Fruit fly (Drosophila melanogaster) whole organism, embryonic: ENCODE measurements around the gene Lsp1alpha.

Experiments used
- Awh ChIP-seq: fragments of 200-800 bp; sonication (Bioruptor generic); IDR thresholded peaks from 2 replicates; pipeline ENCODE4, ENCODE4 v1.3.6; 2022; ENCODE audit warnings: missing biosample characterization, missing genetic modification characterization
- BEAF-32 ChIP-seq: fragments of 200-800 bp; sonication (Bioruptor generic); optimal IDR thresholded peaks from 3 replicates; lab custom pipeline; 2017; ENCODE audit warnings: missing biosample characterization, missing genetic modification characterization, mild to moderate bottlenecking, moderate library complexity, missing genetic modification reagents
- Bgb ChIP-seq: fragments of 200-800 bp; sonication (Bioruptor generic); IDR thresholded peaks from 2 replicates; pipeline ENCODE4 v1.3.6; 2022; ENCODE audit warnings: missing biosample characterization, missing genetic modification characterization; ENCODE audit not compliant: partially characterized antibody
- Blimp-1 ChIP-seq: fragments of 200-800 bp; sonication (Bioruptor generic); optimal IDR thresholded peaks from 3 replicates; lab custom pipeline; 2018; ENCODE audit warnings: missing biosample characterization, missing genetic modification characterization, mild to moderate bottlenecking, moderate library complexity, missing genetic modification reagents
- CG10274 ChIP-seq: fragments of 200-800 bp; sonication (Bioruptor generic); optimal IDR thresholded peaks from 3 replicates; lab custom pipeline; 2017; ENCODE audit warnings: missing biosample characterization, mild to moderate bottlenecking, missing genetic modification characterization
- CG11456 ChIP-seq: fragments of 200-800 bp; sonication (Bioruptor generic); IDR thresholded peaks from 3 replicates; pipeline ENCODE4 v1.3.6; 2022; ENCODE audit warnings: missing biosample characterization, missing genetic modification characterization
- CG12299 ChIP-seq: fragments of 200-800 bp; sonication (Bioruptor generic); optimal IDR thresholded peaks from 2 replicates; lab custom pipeline; 2018; ENCODE audit warnings: missing biosample characterization, mild to moderate bottlenecking, missing genetic modification characterization
- CG15601 ChIP-seq: fragments of 200-800 bp; sonication (Bioruptor generic); optimal IDR thresholded peaks from 3 replicates; lab custom pipeline; 2019; ENCODE audit warnings: missing biosample characterization, mild to moderate bottlenecking, missing genetic modification characterization, moderate library complexity
- CG34224 ChIP-seq: fragments of 200-800 bp; sonication (Bioruptor generic); IDR thresholded peaks from 3 replicates; pipeline ENCODE4 v1.3.6; 2022; ENCODE audit warnings: missing biosample characterization, missing genetic modification characterization; ENCODE audit not compliant: partially characterized antibody
- CG42726 ChIP-seq: fragments of 200-800 bp; sonication (Bioruptor generic); IDR thresholded peaks from 2 replicates; pipeline ENCODE4 v1.3.6; 2022; ENCODE audit warnings: missing biosample characterization, missing genetic modification characterization; ENCODE audit not compliant: partially characterized antibody
- CG4328 ChIP-seq: fragments of 200-800 bp; sonication (Bioruptor generic); optimal IDR thresholded peaks from 3 replicates; lab custom pipeline; 2017; ENCODE audit warnings: missing biosample characterization, missing genetic modification reagents, missing genetic modification characterization
- CG5245 ChIP-seq: fragments of 200-800 bp; sonication (Bioruptor generic); optimal IDR thresholded peaks from 3 replicates; lab custom pipeline; 2016; ENCODE audit warnings: missing biosample characterization, missing genetic modification characterization
- CG8290 ChIP-seq, 3 experiments: fragments of 200-800 bp; sonication (Bioruptor generic); optimal IDR thresholded peaks; 2 replicates each; lab custom pipeline; 2016 to 2019; ENCODE audit warnings: missing biosample characterization in 3 of 3, missing genetic modification characterization in 3 of 3, mild to moderate bottlenecking in 2 of 3, moderate library complexity in 1 of 3
- CG8359 ChIP-seq: fragments of 200-800 bp; sonication (Bioruptor generic); optimal IDR thresholded peaks from 2 replicates; lab custom pipeline; 2017; ENCODE audit warnings: missing biosample characterization, mild to moderate bottlenecking, missing genetic modification characterization, borderline replicate concordance
- Doc3 ChIP-seq: fragments of 200-800 bp; sonication (Bioruptor generic); IDR thresholded peaks from 3 replicates; pipeline ENCODE4 v1.3.6; 2022; ENCODE audit warnings: missing biosample characterization, missing genetic modification characterization; ENCODE audit not compliant: partially characterized antibody
- Fer1 ChIP-seq: fragments of 200-800 bp; sonication (Bioruptor generic); optimal IDR thresholded peaks from 2 replicates; lab custom pipeline; 2017; ENCODE audit warnings: missing biosample characterization, mild to moderate bottlenecking, missing genetic modification characterization
- Hey ChIP-seq: fragments of 200-800 bp; sonication (Bioruptor generic); optimal IDR thresholded peaks from 3 replicates; lab custom pipeline; 2018; ENCODE audit warnings: missing biosample characterization, mild to moderate bottlenecking, missing genetic modification characterization
- Jarid2 ChIP-seq: fragments of 200-800 bp; sonication (Bioruptor generic); optimal IDR thresholded peaks from 3 replicates; lab custom pipeline; 2017; ENCODE audit warnings: mild to moderate bottlenecking, missing biosample characterization, missing genetic modification reagents, missing genetic modification characterization
- Nf-YB ChIP-seq: fragments of 200-800 bp; sonication (Bioruptor generic); optimal IDR thresholded peaks from 3 replicates; lab custom pipeline; 2019; ENCODE audit warnings: missing biosample characterization, mild to moderate bottlenecking, missing genetic modification characterization, moderate library complexity
- Ptx1 ChIP-seq: fragments of 200-800 bp; sonication (Bioruptor generic); IDR thresholded peaks from 2 replicates; pipeline ENCODE4 v1.3.6; 2022; ENCODE audit warnings: missing biosample characterization, missing genetic modification characterization
- Sry-β ChIP-seq: fragments of 200-800 bp; sonication (Bioruptor generic); optimal IDR thresholded peaks from 2 replicates; lab custom pipeline; 2018; ENCODE audit warnings: missing biosample characterization, mild to moderate bottlenecking, missing genetic modification characterization, moderate library complexity
- ab ChIP-seq: fragments of 200-800 bp; sonication (Bioruptor generic); optimal IDR thresholded peaks from 2 replicates; lab custom pipeline; 2016; ENCODE audit warnings: missing biosample characterization, missing genetic modification characterization
- ato ChIP-seq: fragments of 200-800 bp; sonication (Bioruptor generic); IDR thresholded peaks from 2 replicates; pipeline ENCODE4 v1.3.6; 2022; ENCODE audit warnings: missing biosample characterization, missing genetic modification characterization; ENCODE audit not compliant: partially characterized antibody
- cwo ChIP-seq: fragments of 200-800 bp; sonication (Bioruptor generic); optimal IDR thresholded peaks from 3 replicates; lab custom pipeline; 2017; ENCODE audit warnings: missing biosample characterization, missing genetic modification characterization, mild to moderate bottlenecking, moderate library complexity, missing genetic modification reagents
- dan ChIP-seq: fragments of 200-800 bp; sonication (Bioruptor generic); IDR thresholded peaks from 2 replicates; pipeline ENCODE4 v1.3.6; 2022; ENCODE audit warnings: missing biosample characterization, missing genetic modification characterization
- gcm2 ChIP-seq: fragments of 200-800 bp; sonication (Bioruptor generic); optimal IDR thresholded peaks from 2 replicates; lab custom pipeline; 2016; ENCODE audit warnings: missing biosample characterization, missing genetic modification characterization
- h ChIP-seq: fragments of >200 bp; optimal IDR thresholded peaks from 2 replicates; lab custom pipeline; 2017
- kah ChIP-seq: fragments of 200-800 bp; sonication (Bioruptor generic); optimal IDR thresholded peaks from 2 replicates; lab custom pipeline; 2018; ENCODE audit warnings: missing biosample characterization, mild to moderate bottlenecking, missing genetic modification characterization
- knrl ChIP-seq: fragments of 200-800 bp; sonication (Bioruptor generic); IDR thresholded peaks from 3 replicates; pipeline ENCODE4 v1.3.6; 2022; ENCODE audit warnings: missing biosample characterization, missing genetic modification characterization; ENCODE audit not compliant: partially characterized antibody
- mam ChIP-seq: fragments of 200-800 bp; sonication (Bioruptor generic); optimal IDR thresholded peaks from 3 replicates; lab custom pipeline; 2016; ENCODE audit warnings: missing biosample characterization, missing genetic modification characterization
- oc ChIP-seq: fragments of 200-800 bp; sonication (Bioruptor generic); optimal IDR thresholded peaks from 2 replicates; lab custom pipeline; 2018; ENCODE audit warnings: missing biosample characterization, mild to moderate bottlenecking, missing genetic modification characterization, moderate library complexity
- ranshi ChIP-seq: fragments of 200-800 bp; sonication (Bioruptor generic); IDR thresholded peaks from 2 replicates; pipeline ENCODE4 v1.3.6; 2022; ENCODE audit warnings: missing biosample characterization, missing genetic modification characterization
- tll ChIP-seq, 2 experiments: fragments of 200-800 bp in 1 of 2; fragments of >200 bp in 1 of 2; sonication (Bioruptor generic) in 1 of 2; optimal IDR thresholded peaks; 2 replicates each; lab custom pipeline; 2017 to 2019; ENCODE audit warnings: missing biosample characterization in 2 of 2, missing genetic modification characterization in 2 of 2, mild to moderate bottlenecking in 1 of 2, moderate library complexity in 1 of 2
- tup ChIP-seq: fragments of 200-800 bp; sonication (Bioruptor generic); optimal IDR thresholded peaks from 2 replicates; lab custom pipeline; 2016; ENCODE audit warnings: missing biosample characterization, mild to moderate bottlenecking, missing genetic modification characterization, moderate library complexity
- unpg ChIP-seq: fragments of 200-800 bp; sonication (Bioruptor generic); optimal IDR thresholded peaks from 3 replicates; lab custom pipeline; 2018; ENCODE audit warnings: missing biosample characterization, mild to moderate bottlenecking, missing genetic modification characterization, moderate library complexity
- vvl ChIP-seq: fragments of 200-800 bp; sonication (Bioruptor generic); IDR thresholded peaks from 2 replicates; pipeline ENCODE4 v1.3.6; 2022; ENCODE audit warnings: missing biosample characterization, missing genetic modification characterization

The Lsp1alpha gene

DNA sequence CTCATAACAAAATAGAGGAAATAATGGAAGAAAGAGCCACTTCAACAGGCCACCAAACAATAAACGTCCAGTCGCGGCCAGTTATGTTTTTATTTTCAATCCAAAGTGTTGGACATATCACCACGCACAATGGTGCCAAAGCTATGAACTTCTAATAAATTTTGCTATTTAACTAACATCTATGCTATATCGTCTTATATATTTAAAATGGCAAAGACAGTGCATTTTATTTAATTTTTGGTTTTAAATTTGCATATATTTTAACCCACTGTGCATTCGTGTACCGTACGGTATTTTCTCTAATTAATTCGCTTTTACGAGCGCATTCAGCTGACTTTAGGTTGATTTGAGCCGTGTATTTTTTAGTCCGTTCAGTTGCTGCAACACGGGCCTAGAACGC lies 35.7 kb upstream of the Lsp1alpha start, which contains the start of gene CG15927 (continued):
- no peak for TF ChIP-seq BEAF-32 (GFP tag; lab: Kevin White, UChicago)
- TF ChIP-seq Fer1 (GFP tag; lab: Kevin White, UChicago) = no peak
- TF ChIP-seq unpg = peak; percentile 68
- no peak for TF ChIP-seq CG4328 (GFP tag; lab: Kevin White, UChicago)
- TF ChIP-seq tup (GFP tag; lab: Kevin White, UChicago) = no peak
- TF ChIP-seq CG8359 (GFP tag; lab: Kevin White, UChicago) = peak; percentile 46
- no peak for TF ChIP-seq dan
- no peak for TF ChIP-seq ab (GFP tag; lab: Kevin White, UChicago)
- no peak for TF ChIP-seq CG12299 (tag; lab: Kevin White, UChicago)
- no peak for TF ChIP-seq CG8290 (GFP tag; optimal IDR thresholded peaks at IDR 0.05; lab: Kevin White, UChicago)
- TF ChIP-seq CG8290 (tag; optimal IDR thresholded peaks at IDR 0.05; lab: Kevin White, UChicago) = no peak
- peak; percentile 4 for TF ChIP-seq cwo (GFP tag; lab: Kevin White, UChicago)
- TF ChIP-seq mam (GFP tag; lab: Kevin White, UChicago) = peak; percentile 40
- no peak for TF ChIP-seq Hey
- no peak for TF ChIP-seq Doc3 (GFP tag; lab: Robert Waterston, UW)
- TF ChIP-seq ato (GFP tag; lab: Robert Waterston, UW) = no peak
- TF ChIP-seq CG42726 (GFP tag; lab: Robert Waterston, UW) = no peak
- TF ChIP-seq gcm2 (GFP tag; lab: Kevin White, UChicago) = no peak
- no peak for TF ChIP-seq CG34224 (GFP tag; lab: Robert Waterston, UW)
- TF ChIP-seq Ptx1 (GFP tag; lab: Robert Waterston, UW) = no peak
- TF ChIP-seq knrl = no peak

- peak; percentile 68 for TF ChIP-seq CG15601 (tag; lab: Kevin White, UChicago)
- peak; percentile 11; the same call in 1 of the 2 replicates for TF ChIP-seq vvl (GFP tag; lab: Robert Waterston, UW)
- peak; percentile 57 for TF ChIP-seq oc (tag; lab: Kevin White, UChicago)
- TF ChIP-seq Blimp-1 (GFP tag; lab: Kevin White, UChicago) = peak; percentile 99
- no peak for TF ChIP-seq ranshi (GFP tag; lab: Robert Waterston, UW)
- TF ChIP-seq Awh (GFP tag; lab: Robert Waterston, UW) = 0 out of 2 replicates have a peak, but pooled peaks have one; percentile 10
These were observed 34.2 kb upstream of the Lsp1alpha start for dm6 chrX:12455891-12456290.

- peak; percentile 17; the same call in 1 of the 2 replicates for TF ChIP-seq vvl (GFP tag; lab: Robert Waterston, UW)
- TF ChIP-seq Sry-β (GFP tag; lab: Kevin White, UChicago) = no peak
- peak; percentile 81 for TF ChIP-seq oc (tag; lab: Kevin White, UChicago)
- no peak for TF ChIP-seq CG10274 (GFP tag; lab: Kevin White, UChicago)
- no peak for TF ChIP-seq tll (GFP tag; optimal IDR thresholded peaks at IDR 0.05; lab: Kevin White, UChicago)
- no peak for TF ChIP-seq h
- no peak for TF ChIP-seq Ptx1 (GFP tag; lab: Robert Waterston, UW)
- no peak for TF ChIP-seq CG5245 (GFP tag; lab: Kevin White, UChicago)
- TF ChIP-seq CG11456 (GFP tag; lab: Robert Waterston, UW) = no peak
- no peak for TF ChIP-seq Jarid2 (GFP tag; lab: Kevin White, UChicago)
- no peak for TF ChIP-seq kah (GFP tag; lab: Kevin White, UChicago)
- TF ChIP-seq Blimp-1 (GFP tag; lab: Kevin White, UChicago) = peak; percentile 13
- no peak for TF ChIP-seq Bgb (GFP tag; lab: Robert Waterston, UW)
- peak; percentile 81 for TF ChIP-seq Awh (GFP tag; lab: Robert Waterston, UW)
- TF ChIP-seq Nf-YB (GFP tag; lab: Kevin White, UChicago) = no peak
These were observed 32.3 kb upstream of the Lsp1alpha start, which contains the start of gene CG15731 for dm6 chrX:12457713-12458233. Gene CG15731, minus strand, starts transcription at chrX:12457763.
